Worm (Caenorhabditis elegans) whole organism, mixed stage, embryonic: ENCODE results near the gene W04H10.5.

ENCODE experiments used
- M03D4.4 ChIP-seq: sonication (generic microtip); optimal IDR thresholded peaks from 2 replicates; lab custom pipeline; 2017; ENCODE audit warnings: mild to moderate bottlenecking, missing genetic modification characterization, missing compliant biosample characterization
- bed-3 ChIP-seq: fragments of 200-800 bp; sonication (Bioruptor generic); optimal IDR thresholded peaks from 3 replicates; lab custom pipeline; 2018; ENCODE audit warnings: mild to moderate bottlenecking, missing genetic modification characterization, moderate library complexity, missing compliant biosample characterization
- blmp-1 ChIP-seq: fragments of 150-350 bp; optimal IDR thresholded peaks from 2 replicates; lab custom pipeline; 2014; ENCODE audit warnings: missing biosample characterization, missing genetic modification characterization
- ceh-39 ChIP-seq: fragments of 150-350 bp; optimal IDR thresholded peaks from 2 replicates; lab custom pipeline; 2014; ENCODE audit warnings: missing biosample characterization, missing genetic modification characterization
- ceh-43 ChIP-seq: fragments of 200-800 bp; sonication (Bioruptor generic); optimal IDR thresholded peaks from 2 replicates; lab custom pipeline; 2018; ENCODE audit warnings: mild to moderate bottlenecking, missing genetic modification characterization, moderate library complexity, missing compliant biosample characterization
- ceh-83 ChIP-seq: fragments of 200-800 bp; sonication (Bioruptor generic); optimal IDR thresholded peaks from 2 replicates; lab custom pipeline; 2018; ENCODE audit warnings: mild to moderate bottlenecking, missing genetic modification characterization, missing compliant biosample characterization
- ces-1 ChIP-seq: fragments of 150-350 bp; optimal IDR thresholded peaks from 2 replicates; lab custom pipeline; 2014; ENCODE audit warnings: missing biosample characterization, missing genetic modification reagents, missing genetic modification characterization
- cnd-1 ChIP-seq: fragments of 200-800 bp; sonication (Bioruptor generic); optimal IDR thresholded peaks from 2 replicates; lab custom pipeline; 2018; ENCODE audit warnings: mild to moderate bottlenecking, missing genetic modification characterization, missing compliant biosample characterization
- drap-1 ChIP-seq: fragments of 200-800 bp; sonication (Bioruptor generic); optimal IDR thresholded peaks from 3 replicates; lab custom pipeline; 2018; ENCODE audit warnings: mild to moderate bottlenecking, missing genetic modification characterization, missing compliant biosample characterization
- elt-1 ChIP-seq: sonication (generic microtip); optimal IDR thresholded peaks from 2 replicates; lab custom pipeline; 2017; ENCODE audit warnings: missing genetic modification characterization, mild to moderate bottlenecking, missing compliant biosample characterization, antibody characterized with exemption, moderate library complexity, borderline replicate concordance; ENCODE audit not compliant: insufficient read depth
- elt-3 ChIP-seq: fragments of 150-350 bp; optimal IDR thresholded peaks from 2 replicates; lab custom pipeline; 2014; ENCODE audit warnings: missing biosample characterization, missing genetic modification characterization
- flh-1 ChIP-seq: fragments of 200-800 bp; sonication (Bioruptor generic); optimal IDR thresholded peaks from 2 replicates; lab custom pipeline; 2018; ENCODE audit warnings: mild to moderate bottlenecking, missing genetic modification characterization, moderate library complexity, missing compliant biosample characterization
- ham-2 ChIP-seq: fragments of 200-800 bp; sonication (Bioruptor generic); optimal IDR thresholded peaks from 2 replicates; lab custom pipeline; 2018; ENCODE audit warnings: mild to moderate bottlenecking, missing genetic modification characterization, missing compliant biosample characterization
- hlh-1 ChIP-seq: fragments of 150-350 bp; optimal IDR thresholded peaks from 2 replicates; lab custom pipeline; 2014; ENCODE audit warnings: missing biosample characterization, missing genetic modification reagents, missing genetic modification characterization
- lin-13 ChIP-seq: fragments of 150-350 bp; optimal IDR thresholded peaks from 2 replicates; lab custom pipeline; 2014; ENCODE audit warnings: missing biosample characterization, missing genetic modification characterization
- lin-32 ChIP-seq: fragments of 200-800 bp; sonication (Bioruptor generic); optimal IDR thresholded peaks from 2 replicates; lab custom pipeline; 2018; ENCODE audit warnings: mild to moderate bottlenecking, missing genetic modification characterization, missing compliant biosample characterization
- lsy-2 ChIP-seq: fragments of 150-350 bp; optimal IDR thresholded peaks from 2 replicates; lab custom pipeline; 2014; ENCODE audit warnings: missing biosample characterization, missing genetic modification characterization
- mab-5 ChIP-seq: fragments of 150-350 bp; optimal IDR thresholded peaks from 2 replicates; lab custom pipeline; 2014; ENCODE audit warnings: missing biosample characterization, missing genetic modification characterization
- mls-2 ChIP-seq: sonication (generic microtip); optimal IDR thresholded peaks from 2 replicates; lab custom pipeline; 2016; ENCODE audit warnings: mild to moderate bottlenecking, missing genetic modification characterization, moderate library complexity, missing compliant biosample characterization
- nhr-12 ChIP-seq: fragments of 150-350 bp; optimal IDR thresholded peaks from 2 replicates; lab custom pipeline; 2014; ENCODE audit warnings: missing biosample characterization, missing genetic modification characterization
- nhr-2 ChIP-seq: fragments of 150-350 bp; optimal IDR thresholded peaks from 2 replicates; lab custom pipeline; 2014; ENCODE audit warnings: missing biosample characterization, missing genetic modification characterization
- nhr-237 ChIP-seq: fragments of 150-350 bp; optimal IDR thresholded peaks from 2 replicates; lab custom pipeline; 2014; ENCODE audit warnings: missing biosample characterization, missing genetic modification characterization
- nhr-28 ChIP-seq: fragments of 150-350 bp; optimal IDR thresholded peaks from 2 replicates; lab custom pipeline; 2014; ENCODE audit warnings: missing biosample characterization, missing genetic modification characterization
- nhr-76 ChIP-seq: sonication (generic microtip); optimal IDR thresholded peaks from 2 replicates; lab custom pipeline; 2017; ENCODE audit warnings: missing biosample characterization, missing genetic modification characterization
- sem-2 ChIP-seq: fragments of 200-800 bp; sonication (Bioruptor generic); optimal IDR thresholded peaks from 2 replicates; lab custom pipeline; 2018; ENCODE audit warnings: mild to moderate bottlenecking, missing genetic modification characterization, missing compliant biosample characterization
- snpc-4 ChIP-seq: fragments of 150-350 bp; optimal IDR thresholded peaks from 2 replicates; lab custom pipeline; 2014; ENCODE audit warnings: missing biosample characterization, missing genetic modification characterization
- sptf-1 ChIP-seq: sonication (generic microtip); optimal IDR thresholded peaks from 2 replicates; lab custom pipeline; 2017; ENCODE audit warnings: mild to moderate bottlenecking, missing genetic modification characterization, moderate library complexity, missing compliant biosample characterization
- tbx-8 ChIP-seq: fragments of 200-800 bp; sonication (Bioruptor generic); optimal IDR thresholded peaks from 2 replicates; lab custom pipeline; 2018; ENCODE audit warnings: mild to moderate bottlenecking, missing genetic modification characterization, moderate library complexity, missing compliant biosample characterization
- unc-120 ChIP-seq: sonication (generic microtip); optimal IDR thresholded peaks from 2 replicates; lab custom pipeline; 2017; ENCODE audit warnings: missing genetic modification characterization, missing compliant biosample characterization; ENCODE audit not compliant: poor library complexity, severe bottlenecking
- unc-62 ChIP-seq: fragments of 150-350 bp; optimal IDR thresholded peaks from 2 replicates; lab custom pipeline; 2014; ENCODE audit warnings: missing biosample characterization, missing genetic modification reagents, missing genetic modification characterization
- zip-8 ChIP-seq: fragments of 150-350 bp; optimal IDR thresholded peaks from 2 replicates; lab custom pipeline; 2014; ENCODE audit warnings: missing biosample characterization, missing genetic modification characterization
- ztf-11 ChIP-seq: fragments of 150-350 bp; optimal IDR thresholded peaks from 2 replicates; lab custom pipeline; 2014; ENCODE audit warnings: missing biosample characterization, missing genetic modification characterization

W04H10.5 gene

ce11 chrII:602969-603368 is 3.2 kb upstream of the W04H10.5 start:
- TF ChIP-seq M03D4.4 (tag; lab: Kevin White, UChicago) (no peak), ceh-83 (GFP tag; lab: Kevin White, UChicago) (no peak), unc-62 (GFP tag; lab: Kevin White, UChicago) (peak; percentile 95), nhr-237 (tag; lab: Kevin White, UChicago) (no peak), ceh-43 (no peak), hlh-1 (tag; lab: Kevin White, UChicago) (peak; percentile 90), mls-2 (no peak), zip-8 (tag; lab: Kevin White, UChicago) (no peak), ces-1 (GFP tag; lab: Kevin White, UChicago) (peak; percentile 76), sem-2 (no peak), tbx-8 (no peak), mab-5 (tag; lab: Kevin White, UChicago) (peak; percentile 79), lin-32 (no peak), elt-1 (no peak), ham-2 (no peak), sptf-1 (tag; lab: Kevin White, UChicago) (no peak), lin-13 (tag; lab: Kevin White, UChicago) (no peak), unc-120 (tag; lab: Kevin White, UChicago) (peak; percentile 3), blmp-1 (tag; lab: Kevin White, UChicago) (no peak), nhr-12 (tag; lab: Kevin White, UChicago) (no peak), lsy-2 (tag; lab: Kevin White, UChicago) (peak; percentile 1), nhr-28 (tag; lab: Kevin White, UChicago) (no peak)

ce11 chrII:605267-605666 is 866 bp upstream of the W04H10.5 start, which contains the start of gene W04H10.2:
TSS of gene W04H10.2 (plus strand) at chrII:605567.
- TF ChIP-seq drap-1 (GFP tag; lab: Kevin White, UChicago): no peak
- no peak for TF ChIP-seq elt-1
- TF ChIP-seq nhr-76 (tag; lab: Kevin White, UChicago): no peak
- no peak for TF ChIP-seq snpc-4 (tag; lab: Kevin White, UChicago)
- no peak for TF ChIP-seq lin-13 (tag; lab: Kevin White, UChicago)
- TF ChIP-seq nhr-2 (tag; lab: Kevin White, UChicago): no peak
- no peak for TF ChIP-seq ceh-39 (tag; lab: Kevin White, UChicago)
- TF ChIP-seq ceh-83 (GFP tag; lab: Kevin White, UChicago): no peak
- no peak for TF ChIP-seq cnd-1 (tag; lab: Kevin White, UChicago)
- TF ChIP-seq bed-3 (GFP tag; lab: Kevin White, UChicago): no peak
- no peak for TF ChIP-seq sem-2
- no peak for TF ChIP-seq flh-1
- no peak for TF ChIP-seq lsy-2 (tag; lab: Kevin White, UChicago)
- no peak for TF ChIP-seq blmp-1 (tag; lab: Kevin White, UChicago)
- TF ChIP-seq elt-3 (tag; lab: Kevin White, UChicago): no peak
- no peak for TF ChIP-seq unc-62 (GFP tag; lab: Kevin White, UChicago)

ce11 chrII:608341-608740 is 2.2 kb downstream of the W04H10.5 start, which contains the start of gene W04H10.6:
TSS of gene W04H10.6 (minus strand) at chrII:608441.
- TF ChIP-seq ham-2 (no peak), unc-62 (GFP tag; lab: Kevin White, UChicago) (no peak), flh-1 (no peak), mab-5 (tag; lab: Kevin White, UChicago) (no peak), unc-120 (tag; lab: Kevin White, UChicago) (no peak), ceh-83 (GFP tag; lab: Kevin White, UChicago) (no peak), blmp-1 (tag; lab: Kevin White, UChicago) (no peak), zip-8 (tag; lab: Kevin White, UChicago) (no peak), sem-2 (no peak), nhr-12 (tag; lab: Kevin White, UChicago) (no peak), ces-1 (GFP tag; lab: Kevin White, UChicago) (no peak), lin-32 (no peak), bed-3 (GFP tag; lab: Kevin White, UChicago) (no peak), ztf-11 (tag; lab: Kevin White, UChicago) (no peak), ceh-43 (no peak), tbx-8 (no peak), lin-13 (tag; lab: Kevin White, UChicago) (no peak)

ce11 chrII:608757-609156 is 2.6 kb downstream of the W04H10.5 start, which contains the start of gene W04H10.1:
TSS of gene W04H10.1 (plus strand) at chrII:609057.
- TF ChIP-seq elt-1 (no peak), cnd-1 (tag; lab: Kevin White, UChicago) (no peak), hlh-1 (tag; lab: Kevin White, UChicago) (no peak)
